Worm (Caenorhabditis elegans) whole organism, L1 larva: Measurements from ENCODE around the gene sma-3.
A peak's percentile ranks its signal among the peaks of the same experiment; 100 is the strongest.

Source experiments
- ama-1 ChIP-seq: fragments of 150-350 bp; optimal IDR thresholded peaks from 2 replicates; lab custom pipeline; 2014
- ceh-82 ChIP-seq, 3 experiments: fragments of 150-350 bp in 1 of 3; sonication (generic microtip) in 2 of 3; optimal IDR thresholded peaks; 2 replicates each; lab custom pipeline; 2014 to 2017; ENCODE audit warnings: missing biosample characterization in 3 of 3, missing genetic modification characterization in 3 of 3
- efl-3 ChIP-seq: fragments of 200-800 bp; sonication (Bioruptor generic); optimal IDR thresholded peaks from 2 replicates; lab custom pipeline; 2018; ENCODE audit warnings: mild to moderate bottlenecking, missing genetic modification characterization, missing compliant biosample characterization
- fkh-4 ChIP-seq: sonication (generic microtip); optimal IDR thresholded peaks from 2 replicates; lab custom pipeline; 2016; ENCODE audit warnings: missing compliant biosample characterization, missing genetic modification characterization, borderline replicate concordance
- irx-1 ChIP-seq: sonication (generic microtip); optimal IDR thresholded peaks from 2 replicates; lab custom pipeline; 2016; ENCODE audit warnings: missing genetic modification characterization, missing compliant biosample characterization
- lin-13 ChIP-seq: fragments of 150-350 bp; optimal IDR thresholded peaks from 2 replicates; lab custom pipeline; 2014; ENCODE audit warnings: missing biosample characterization, missing genetic modification reagents, missing genetic modification characterization
- lin-39 ChIP-seq: fragments of 150-350 bp; optimal IDR thresholded peaks from 2 replicates; lab custom pipeline; 2014; ENCODE audit warnings: missing biosample characterization, missing genetic modification reagents, missing genetic modification characterization
- mdl-1 ChIP-seq, 2 experiments: fragments of 150-350 bp; optimal IDR thresholded peaks; 2 replicates each; lab custom pipeline; 2014 to 2017; ENCODE audit warnings: missing biosample characterization in 2 of 2, missing genetic modification characterization in 2 of 2, inconsistent platforms in 1 of 2
- mep-1 ChIP-seq: fragments of 150-350 bp; optimal IDR thresholded peaks from 2 replicates; lab custom pipeline; 2014; ENCODE audit warnings: missing biosample characterization, missing genetic modification characterization
- pqm-1 ChIP-seq: sonication (generic microtip); optimal IDR thresholded peaks from 3 replicates; lab custom pipeline; 2017; ENCODE audit warnings: missing biosample characterization, missing genetic modification characterization
- snpc-4 ChIP-seq: fragments of 150-350 bp; optimal IDR thresholded peaks from 2 replicates; lab custom pipeline; 2014; ENCODE audit warnings: missing biosample characterization, missing genetic modification characterization
- tbx-2 ChIP-seq: sonication (generic microtip); optimal IDR thresholded peaks from 2 replicates; lab custom pipeline; 2016; ENCODE audit warnings: missing genetic modification characterization, missing compliant biosample characterization
- unc-130 ChIP-seq: fragments of 150-350 bp; optimal IDR thresholded peaks from 2 replicates; lab custom pipeline; 2017; ENCODE audit warnings: missing biosample characterization, missing genetic modification characterization, inconsistent platforms

DNA sequence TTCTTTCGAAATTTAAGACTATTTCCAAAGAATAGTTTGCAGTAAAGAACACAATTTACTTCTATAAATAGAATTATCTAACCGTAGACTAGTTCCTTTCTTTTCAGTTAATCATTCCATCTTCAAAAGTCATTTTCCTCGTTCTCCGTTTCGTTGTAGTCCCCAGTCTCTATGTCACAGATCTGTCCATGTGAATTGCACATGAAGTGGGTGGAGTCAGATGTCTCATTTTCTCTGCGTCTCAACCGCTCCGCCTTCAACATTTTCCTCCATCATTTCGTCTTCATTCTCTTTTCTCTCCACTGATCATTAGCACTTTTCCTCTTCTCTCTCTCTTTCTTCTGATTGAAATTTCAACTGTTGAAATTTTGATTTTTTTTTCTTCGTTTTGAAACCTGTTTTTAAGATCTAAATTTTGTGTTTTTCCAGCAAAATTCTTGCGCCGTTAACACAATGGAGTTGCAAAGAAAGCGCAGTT is 33.9 kb upstream of the sma-3 start, which contains the start of gene T07E3.4:
- TF ChIP-seq efl-3 (GFP tag; lab: Kevin White, UChicago) (no peak), unc-130 (peak; percentile 95), ama-1 (lab: Kevin White, UChicago) (peak; percentile 44), lin-39 (tag; lab: Kevin White, UChicago) (peak; percentile 76), mep-1 (tag; lab: Kevin White, UChicago) (peak; percentile 90), ceh-82 (tag; optimal IDR thresholded peaks at IDR 0.05; lab: Kevin White, UChicago) (peak; percentile 9 to 73 (median 72)), irx-1 (tag; lab: Kevin White, UChicago) (peak; percentile 61), mdl-1 (tag; optimal IDR thresholded peaks at IDR 0.05; lab: Kevin White, UChicago) (peak in 1 of 2 experiments; percentile 84), fkh-4 (tag; lab: Kevin White, UChicago) (no peak), snpc-4 (tag; lab: Kevin White, UChicago) (peak; percentile 23), lin-13 (GFP tag; lab: Kevin White, UChicago) (peak; percentile 51), pqm-1 (tag; lab: Kevin White, UChicago) (no peak), tbx-2 (tag; lab: Kevin White, UChicago) (peak; percentile 89)
